Worm (Caenorhabditis elegans) whole organism, young adult: Measurements from ENCODE around the gene F41G3.6.

Experiments
- F39B2.1 ChIP-seq: fragments of 200-800 bp; sonication (Bioruptor generic); IDR thresholded peaks from 2 replicates; pipeline ENCODE4 v1.3.6; 2022; ENCODE audit warnings: missing genetic modification reagents, missing genetic modification characterization, missing compliant biosample characterization
- F52B5.7 ChIP-seq: sonication (generic microtip); optimal IDR thresholded peaks from 2 replicates; lab custom pipeline; 2016; ENCODE audit warnings: mild to moderate bottlenecking, missing genetic modification characterization, missing compliant biosample characterization
- Y53F4B.3 ChIP-seq: fragments of 200-800 bp; sonication (Bioruptor generic); IDR thresholded peaks from 2 replicates; pipeline ENCODE4 v1.3.6; 2022; ENCODE audit warnings: missing genetic modification reagents, missing genetic modification characterization, missing compliant biosample characterization
- ama-1 ChIP-seq, 3 experiments: fragments of 150-350 bp in 1 of 3; sonication (generic microtip) in 2 of 3; optimal IDR thresholded peaks; 2 replicates each; lab custom pipeline; 2014 to 2018; ENCODE audit warnings: missing biosample characterization in 2 of 3, missing genetic modification characterization in 2 of 3, missing genetic modification reagents in 2 of 3
- aptf-2 ChIP-seq: fragments of 200-800 bp; sonication (Bioruptor generic); conservative IDR thresholded peaks from 2 replicates; pipeline ENCODE4 v1.3.6; 2022; ENCODE audit warnings: missing genetic modification reagents, missing genetic modification characterization, missing compliant biosample characterization
- attf-3 ChIP-seq: fragments of 200-800 bp; sonication (Bioruptor generic); conservative IDR thresholded peaks from 2 replicates; pipeline ENCODE4 v1.3.6; 2022; ENCODE audit warnings: missing genetic modification reagents, missing genetic modification characterization, missing compliant biosample characterization
- attf-5 ChIP-seq: fragments of 200-800 bp; sonication (Bioruptor generic); optimal IDR thresholded peaks from 2 replicates; lab custom pipeline; 2018; ENCODE audit warnings: mild to moderate bottlenecking, missing genetic modification characterization, missing compliant biosample characterization
- cebp-1 ChIP-seq, 2 experiments: fragments of 200-800 bp in 1 of 2; sonication (Bioruptor generic) in 1 of 2; sonication (generic microtip) in 1 of 2; IDR thresholded peaks in 1 of 2; optimal IDR thresholded peaks in 1 of 2; 2 replicates each; pipeline versions ENCODE4 v1.3.6 to Lab custom; 2017 to 2022; ENCODE audit warnings: missing compliant biosample characterization in 2 of 2, missing genetic modification characterization in 2 of 2, mild to moderate bottlenecking in 1 of 2, missing genetic modification reagents in 1 of 2, moderate library complexity in 1 of 2
- cebp-2 ChIP-seq: fragments of 200-800 bp; sonication (Bioruptor generic); IDR thresholded peaks from 2 replicates; pipeline ENCODE4 v1.3.6; 2022; ENCODE audit warnings: missing genetic modification characterization, missing compliant biosample characterization
- ceh-79 ChIP-seq: sonication (generic microtip); optimal IDR thresholded peaks from 2 replicates; lab custom pipeline; 2017; ENCODE audit warnings: mild to moderate bottlenecking, missing genetic modification characterization, missing compliant biosample characterization
- ceh-91 ChIP-seq: fragments of 200-800 bp; sonication (Bioruptor generic); IDR thresholded peaks from 2 replicates; pipeline ENCODE4 v1.3.6; 2022; ENCODE audit warnings: missing genetic modification reagents, missing genetic modification characterization, missing compliant biosample characterization
- dpff-1 ChIP-seq: sonication (generic microtip); optimal IDR thresholded peaks from 2 replicates; lab custom pipeline; 2017; ENCODE audit warnings: mild to moderate bottlenecking, missing genetic modification characterization, missing compliant biosample characterization
- efl-1 ChIP-seq: fragments of 150-350 bp; optimal IDR thresholded peaks from 2 replicates; lab custom pipeline; 2014; ENCODE audit warnings: missing biosample characterization, missing genetic modification reagents, missing genetic modification characterization
- hlh-12 ChIP-seq: sonication (generic microtip); optimal IDR thresholded peaks from 2 replicates; lab custom pipeline; 2016; ENCODE audit warnings: missing genetic modification characterization, missing compliant biosample characterization
- hmg-1.2 ChIP-seq: fragments of 200-800 bp; sonication (Bioruptor generic); IDR thresholded peaks from 2 replicates; pipeline ENCODE4 v1.3.6; 2022; ENCODE audit warnings: missing genetic modification reagents, missing genetic modification characterization, missing compliant biosample characterization
- hsf-1 ChIP-seq: fragments of 200-800 bp; sonication (Bioruptor generic); IDR thresholded peaks from 2 replicates; pipeline ENCODE4 v1.3.6; 2022; ENCODE audit warnings: missing genetic modification reagents, missing genetic modification characterization, missing compliant biosample characterization
- lag-1 ChIP-seq: fragments of 200-800 bp; sonication (Bioruptor generic); IDR thresholded peaks from 2 replicates; pipeline ENCODE4 v1.3.6; 2022; ENCODE audit warnings: missing genetic modification reagents, missing genetic modification characterization, missing compliant biosample characterization
- let-607 ChIP-seq, 2 experiments: fragments of 200-800 bp in 1 of 2; sonication (Bioruptor generic) in 1 of 2; sonication (generic microtip) in 1 of 2; optimal IDR thresholded peaks; 2 replicates each; lab custom pipeline; 2016 to 2018; ENCODE audit warnings: mild to moderate bottlenecking in 2 of 2, missing compliant biosample characterization in 2 of 2, missing genetic modification characterization in 2 of 2, moderate library complexity in 2 of 2, missing genotype in 1 of 2
- lin-35 ChIP-seq, 3 experiments: fragments of 150-350 bp in 2 of 3; sonication (generic microtip) in 1 of 3; optimal IDR thresholded peaks; 2 replicates each; lab custom pipeline; 2014 to 2018; ENCODE audit warnings: missing biosample characterization in 3 of 3, missing genetic modification characterization in 3 of 3, missing genetic modification reagents in 3 of 3
- lin-54 ChIP-seq: fragments of 200-800 bp; sonication (Bioruptor generic); optimal IDR thresholded peaks from 2 replicates; lab custom pipeline; 2018; ENCODE audit warnings: mild to moderate bottlenecking, missing genetic modification characterization, missing compliant biosample characterization
- lsl-1 ChIP-seq: fragments of 200-800 bp; sonication (Bioruptor generic); optimal IDR thresholded peaks from 2 replicates; lab custom pipeline; 2018; ENCODE audit warnings: mild to moderate bottlenecking, missing genetic modification characterization, moderate library complexity, missing compliant biosample characterization
- lsy-27 ChIP-seq: sonication (generic microtip); optimal IDR thresholded peaks from 2 replicates; lab custom pipeline; 2017; ENCODE audit warnings: missing genetic modification characterization, mild to moderate bottlenecking, missing compliant biosample characterization, antibody characterized with exemption, missing genotype, borderline replicate concordance; ENCODE audit not compliant: insufficient read depth
- madf-6 ChIP-seq: fragments of 200-800 bp; sonication (Bioruptor generic); IDR thresholded peaks from 2 replicates; pipeline ENCODE4 v1.3.6; 2022; ENCODE audit warnings: missing genetic modification reagents, missing genetic modification characterization, missing compliant biosample characterization
- madf-8 ChIP-seq: fragments of 200-800 bp; sonication (Bioruptor generic); conservative IDR thresholded peaks from 2 replicates; pipeline ENCODE4 v1.3.6; 2022; ENCODE audit warnings: missing genetic modification reagents, missing genetic modification characterization, missing compliant biosample characterization
- mel-28 ChIP-seq: sonication (generic microtip); optimal IDR thresholded peaks from 2 replicates; lab custom pipeline; 2016; ENCODE audit warnings: borderline replicate concordance, mild to moderate bottlenecking, missing genetic modification characterization, missing compliant biosample characterization
- nfya-1 ChIP-seq: sonication (generic microtip); optimal IDR thresholded peaks from 2 replicates; lab custom pipeline; 2017; ENCODE audit warnings: antibody characterized with exemption, missing compliant biosample characterization, missing genetic modification characterization, borderline replicate concordance; ENCODE audit not compliant: insufficient read depth
- nfya-2 ChIP-seq: fragments of 200-800 bp; sonication (Bioruptor generic); IDR thresholded peaks from 2 replicates; pipeline ENCODE4 v1.3.6; 2022; ENCODE audit warnings: missing genetic modification reagents, missing genetic modification characterization, missing compliant biosample characterization
- nhr-80 ChIP-seq: sonication (generic microtip); optimal IDR thresholded peaks from 2 replicates; lab custom pipeline; 2016; ENCODE audit warnings: missing genetic modification characterization, missing compliant biosample characterization
- rpc-1 ChIP-seq, 2 experiments: fragments of 150-350 bp in 1 of 2; sonication (generic microtip) in 1 of 2; optimal IDR thresholded peaks; 2 replicates each; lab custom pipeline; 2014 to 2018; ENCODE audit warnings: missing biosample characterization in 1 of 2, missing genetic modification characterization in 1 of 2, missing genetic modification reagents in 1 of 2, missing genotype in 1 of 2
- sdz-38 ChIP-seq: sonication (generic microtip); optimal IDR thresholded peaks from 2 replicates; lab custom pipeline; 2016; ENCODE audit warnings: missing genotype, missing genetic modification characterization, missing compliant biosample characterization
- snpc-1.3 ChIP-seq: sonication (generic microtip); optimal IDR thresholded peaks from 2 replicates; lab custom pipeline; 2017; ENCODE audit warnings: missing genetic modification characterization, mild to moderate bottlenecking, missing compliant biosample characterization, antibody characterized with exemption, moderate library complexity, missing genotype, missing genetic modification reagents; ENCODE audit not compliant: insufficient read depth
- snpc-4 ChIP-seq, 5 experiments: fragments of 150-350 bp in 1 of 5; sonication (generic microtip) in 4 of 5; optimal IDR thresholded peaks; 2 replicates each; lab custom pipeline; 2014 to 2018; ENCODE audit warnings: missing genetic modification characterization in 5 of 5, missing biosample characterization in 3 of 5, antibody characterized with exemption in 2 of 5, mild to moderate bottlenecking in 2 of 5, missing compliant biosample characterization in 2 of 5, missing genotype in 2 of 5, moderate library complexity in 2 of 5, missing genetic modification reagents in 1 of 5
- tbp1 ChIP-seq: fragments of 200-800 bp; sonication (Bioruptor generic); optimal IDR thresholded peaks from 2 replicates; lab custom pipeline; 2018; ENCODE audit warnings: mild to moderate bottlenecking, missing genetic modification characterization, missing compliant biosample characterization
- unc-130 ChIP-seq: sonication (generic microtip); optimal IDR thresholded peaks from 2 replicates; lab custom pipeline; 2016; ENCODE audit warnings: missing genetic modification reagents, missing genetic modification characterization, missing compliant biosample characterization
- xnd-1 ChIP-seq: sonication (generic microtip); optimal IDR thresholded peaks from 2 replicates; lab custom pipeline; 2016; ENCODE audit warnings: missing genotype, missing genetic modification reagents, missing genetic modification characterization, missing compliant biosample characterization
- ztf-26 ChIP-seq: sonication (generic microtip); optimal IDR thresholded peaks from 2 replicates; lab custom pipeline; 2017; ENCODE audit warnings: missing genetic modification characterization, missing compliant biosample characterization

Gene F41G3.6

DNA sequence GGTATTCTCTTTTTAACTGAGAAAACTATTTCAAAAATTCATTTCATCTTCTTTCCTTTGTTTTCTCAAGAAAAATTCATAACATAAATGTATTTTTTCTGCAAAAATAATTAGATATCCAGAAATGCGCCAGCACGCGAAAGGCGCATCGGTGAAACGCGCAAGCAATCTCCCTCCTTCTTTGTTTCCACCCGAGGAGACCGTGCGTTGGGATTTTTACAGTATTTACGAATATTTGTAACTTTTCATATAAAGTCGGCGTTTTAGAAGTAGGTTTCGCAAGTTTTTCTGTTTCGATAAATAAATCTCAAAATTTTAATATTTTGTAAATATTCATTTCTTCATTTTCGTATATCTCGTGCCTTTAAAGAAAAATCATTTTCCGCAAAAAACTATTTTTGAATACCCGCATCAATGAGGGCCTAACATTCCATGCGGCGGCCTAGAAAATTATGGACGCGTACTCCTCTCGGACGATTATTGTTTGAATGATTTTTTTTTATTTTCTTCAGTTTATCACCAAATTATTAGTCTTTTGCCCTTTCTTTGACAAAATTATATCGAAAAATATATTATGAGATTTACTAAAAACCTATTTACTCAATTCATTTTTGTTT, 33.8 kb downstream of the F41G3.6 start, which contains the start of gene ssup-72 (continued):
- TF ChIP-seq attf-5 (GFP tag; lab: Kevin White, UChicago) (peak; percentile 59), ztf-26 (tag; lab: Kevin White, UChicago) (no peak), tbp1 (peak; percentile 22), snpc-4 (GFP tag; optimal IDR thresholded peaks at IDR 0.05; lab: Kevin White, UChicago) (no peak), snpc-4 (tag; optimal IDR thresholded peaks at IDR 0.05; lab: Kevin White, UChicago) (peak in 2 of 4 experiments; percentile 8 to 33), hmg-1.2 (GFP tag; lab: Robert Waterston, UW) (peak; percentile 24; the same call in 1 of the 2 replicates)

DNA sequence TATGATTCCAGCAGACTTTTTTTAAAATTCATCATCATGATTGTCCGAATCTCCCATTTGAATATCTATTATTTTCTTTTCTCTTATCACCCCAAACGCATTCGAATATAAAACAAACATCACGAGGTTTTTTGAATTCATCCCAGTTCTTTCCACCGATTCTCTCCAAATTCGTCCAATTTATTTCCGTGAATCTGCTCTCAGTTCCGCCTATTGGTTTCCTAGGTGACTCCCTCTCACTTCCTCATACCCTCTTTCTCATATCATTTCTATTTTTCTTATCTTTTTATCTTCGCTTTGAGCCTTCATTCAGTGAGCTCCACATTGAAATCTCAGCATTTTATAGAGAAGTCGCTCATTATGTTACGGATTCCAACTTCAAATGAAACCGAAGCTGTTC, 36.4 kb downstream of the F41G3.6 start, which contains the start of gene T13C2.7:
Gene T13C2.7 (plus strand): TSS at position 301 of the 400 bp plus-strand sequence.
- TF ChIP-seq attf-5 (GFP tag; lab: Kevin White, UChicago) (no peak), mel-28 (tag; lab: Kevin White, UChicago) (no peak), attf-3 (GFP tag; lab: Robert Waterston, UW) (no peak), let-607 (tag; optimal IDR thresholded peaks at IDR 0.05; lab: Kevin White, UChicago) (no peak), cebp-2 (no peak), lin-54 (no peak), dpff-1 (no peak), lsy-27 (tag; lab: Kevin White, UChicago) (no peak), ceh-79 (tag; lab: Kevin White, UChicago) (no peak), F52B5.7 (no peak)

DNA sequence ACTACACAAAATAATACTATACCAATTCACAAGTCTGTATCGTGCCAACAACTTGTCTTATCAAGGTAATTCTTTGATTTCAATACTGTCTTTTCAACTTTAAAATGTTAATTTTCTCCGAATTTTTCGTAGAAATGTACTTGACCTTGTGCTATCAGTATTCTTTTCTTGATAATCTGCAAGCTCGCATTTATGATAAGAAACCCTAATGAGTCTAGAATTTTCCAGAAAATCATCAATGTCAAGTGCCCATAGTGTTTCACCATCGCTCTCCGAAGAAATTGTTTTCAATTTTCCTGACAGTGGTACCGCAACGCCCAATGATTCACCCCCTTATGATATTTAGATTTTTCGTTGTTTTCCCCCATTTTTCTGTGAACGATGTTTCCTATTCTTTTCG, 38.5 kb downstream of the F41G3.6 start:
- TF ChIP-seq Y53F4B.3 (GFP tag; lab: Robert Waterston, UW): no peak
- TF ChIP-seq hsf-1 (GFP tag; lab: Robert Waterston, UW): peak; percentile 48; the same call in 1 of the 2 replicates
- TF ChIP-seq tbp1: no peak
- no peak for TF ChIP-seq hlh-12
- no peak for TF ChIP-seq unc-130 (GFP tag; lab: Kevin White, UChicago)
- no peak for TF ChIP-seq F39B2.1
- peak; percentile 44 for TF ChIP-seq nhr-80 (tag; lab: Kevin White, UChicago)
- no peak for TF ChIP-seq nfya-2 (GFP tag; lab: Robert Waterston, UW)
- no peak for TF ChIP-seq cebp-1 (GFP tag; IDR thresholded peaks at IDR 0.05; lab: Robert Waterston, UW)
- peak; percentile 9 for TF ChIP-seq cebp-1 (tag; optimal IDR thresholded peaks at IDR 0.05; lab: Kevin White, UChicago)
- no peak for TF ChIP-seq rpc-1 (optimal IDR thresholded peaks at IDR 0.05; lab: Kevin White, UChicago)
- TF ChIP-seq rpc-1 (tag; optimal IDR thresholded peaks at IDR 0.05; lab: Kevin White, UChicago): no peak
- TF ChIP-seq snpc-1.3 (tag; lab: Kevin White, UChicago): no peak
- TF ChIP-seq aptf-2 (GFP tag; lab: Robert Waterston, UW): no peak
- TF ChIP-seq sdz-38 (tag; lab: Kevin White, UChicago): no peak

DNA sequence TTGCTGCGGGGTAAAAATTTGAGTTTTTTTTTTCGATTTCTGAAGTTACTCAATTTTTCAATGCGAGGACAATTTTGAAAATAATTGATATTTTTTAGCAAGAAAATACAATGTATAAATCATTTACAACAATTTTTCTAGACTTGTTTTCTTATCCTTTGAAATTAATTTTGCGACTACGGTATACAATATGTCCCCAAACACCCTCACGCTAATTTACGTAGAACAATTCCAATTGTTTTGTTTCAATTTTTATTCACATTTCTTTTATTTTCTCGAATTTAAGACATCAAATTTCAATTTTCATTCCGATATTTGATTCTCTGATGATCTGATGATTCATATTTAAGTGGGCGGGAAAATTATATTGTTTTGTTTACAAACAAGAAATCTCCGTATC, 39.3 kb downstream of the F41G3.6 start:
- peak; percentile 48 for TF ChIP-seq efl-1 (GFP tag; lab: Kevin White, UChicago)
- TF ChIP-seq ceh-91 (GFP tag; lab: Robert Waterston, UW): 0 out of 2 replicates have a peak, but pooled peaks have one; percentile 35
- TF ChIP-seq lin-35 (GFP tag; optimal IDR thresholded peaks at IDR 0.05; lab: Kevin White, UChicago): no peak
- peak; percentile 91 for TF ChIP-seq madf-6 (GFP tag; lab: Robert Waterston, UW)
- peak; percentile 37 for TF ChIP-seq snpc-1.3 (tag; lab: Kevin White, UChicago)
- no peak for TF ChIP-seq nfya-1
- peak; percentile 81 for TF ChIP-seq lsl-1 (GFP tag; lab: Kevin White, UChicago)
- TF ChIP-seq xnd-1: peak; percentile 73
- peak; percentile 85 for TF ChIP-seq madf-8 (GFP tag; lab: Robert Waterston, UW)
- no peak for TF ChIP-seq lag-1 (GFP tag; lab: Robert Waterston, UW)
- TF ChIP-seq ama-1 (optimal IDR thresholded peaks at IDR 0.05; lab: Kevin White, UChicago): no peak
- no peak for TF ChIP-seq ama-1 (GFP tag; optimal IDR thresholded peaks at IDR 0.05; lab: Kevin White, UChicago)
- TF ChIP-seq, all 124 proteins: peak for 7
